Worm (Caenorhabditis elegans) whole organism, L1 larva: ENCODE results near the gene cthd-1.

Experiments
- C04F5.9 ChIP-seq: sonication (generic microtip); optimal IDR thresholded peaks from 2 replicates; lab custom pipeline; 2016; ENCODE audit warnings: missing genetic modification characterization, missing compliant biosample characterization
- Y116A8C.19 ChIP-seq: sonication (generic microtip); optimal IDR thresholded peaks from 2 replicates; lab custom pipeline; 2016; ENCODE audit warnings: missing compliant biosample characterization, missing genetic modification characterization, borderline replicate concordance
- aha-1 ChIP-seq: fragments of 150-350 bp; optimal IDR thresholded peaks from 2 replicates; lab custom pipeline; 2014; ENCODE audit warnings: missing biosample characterization, missing genetic modification characterization
- aly-2 ChIP-seq: fragments of 150-350 bp; optimal IDR thresholded peaks from 2 replicates; lab custom pipeline; 2014; ENCODE audit warnings: missing biosample characterization, missing genetic modification characterization
- blmp-1 ChIP-seq: fragments of 150-350 bp; optimal IDR thresholded peaks from 2 replicates; lab custom pipeline; 2014; ENCODE audit warnings: missing biosample characterization, missing genetic modification characterization
- ceh-8 ChIP-seq: fragments of 200-800 bp; sonication (Bioruptor generic); optimal IDR thresholded peaks from 2 replicates; lab custom pipeline; 2018; ENCODE audit warnings: mild to moderate bottlenecking, missing genetic modification characterization, moderate library complexity, missing compliant biosample characterization
- ceh-88 ChIP-seq: fragments of 200-800 bp; sonication (Bioruptor generic); IDR thresholded peaks from 2 replicates; pipeline ENCODE4 v1.3.6; 2022; ENCODE audit warnings: missing genetic modification characterization, missing compliant biosample characterization
- dpl-1 ChIP-seq, 3 experiments: fragments of 150-350 bp in 2 of 3; sonication (generic microtip) in 1 of 3; optimal IDR thresholded peaks; 2 replicates each; lab custom pipeline; 2014 to 2017; ENCODE audit warnings: missing biosample characterization in 3 of 3, missing genetic modification characterization in 3 of 3, missing genetic modification reagents in 3 of 3
- dsc-1 ChIP-seq: sonication (generic microtip); optimal IDR thresholded peaks from 2 replicates; lab custom pipeline; 2016; ENCODE audit warnings: mild to moderate bottlenecking, missing genetic modification characterization, missing compliant biosample characterization
- efl-1 ChIP-seq, 4 experiments: fragments of 150-350 bp; optimal IDR thresholded peaks in 3 of 4; peaks in 1 of 4; 1 replicate in 1 of 4; 2 replicates in 3 of 4; lab custom pipeline; 2014; ENCODE audit warnings: missing biosample characterization in 2 of 4, missing genetic modification characterization in 2 of 4, missing genetic modification reagents in 2 of 4
- efl-3 ChIP-seq: fragments of 200-800 bp; sonication (Bioruptor generic); optimal IDR thresholded peaks from 2 replicates; lab custom pipeline; 2018; ENCODE audit warnings: mild to moderate bottlenecking, missing genetic modification characterization, missing compliant biosample characterization
- egl-13 ChIP-seq: sonication (generic microtip); optimal IDR thresholded peaks from 2 replicates; lab custom pipeline; 2016; ENCODE audit warnings: missing genotype, missing genetic modification reagents, missing genetic modification characterization, missing compliant biosample characterization
- egl-27 ChIP-seq, 2 experiments: fragments of 150-350 bp in 1 of 2; sonication (generic microtip); optimal IDR thresholded peaks; 3 replicates each; lab custom pipeline; 2017 to 2018; ENCODE audit warnings: missing biosample characterization in 2 of 2, missing genetic modification characterization in 2 of 2, missing genetic modification reagents in 2 of 2
- elt-2 ChIP-seq: sonication (generic microtip); optimal IDR thresholded peaks from 2 replicates; lab custom pipeline; 2016; ENCODE audit warnings: missing genetic modification characterization, mild to moderate bottlenecking, inconsistent platforms, missing compliant biosample characterization, missing genetic modification reagents
- elt-3 ChIP-seq, 6 experiments: fragments of 150-350 bp in 1 of 6; sonication (generic microtip); optimal IDR thresholded peaks; 2 replicates each; lab custom pipeline; 2017 to 2018; ENCODE audit warnings: missing biosample characterization in 6 of 6, missing genetic modification characterization in 6 of 6, inconsistent platforms in 1 of 6
- ets-5 ChIP-seq: fragments of 200-800 bp; sonication (Bioruptor generic); IDR thresholded peaks from 2 replicates; pipeline ENCODE4 v1.3.6; 2022; ENCODE audit warnings: missing genetic modification characterization, missing compliant biosample characterization
- fkh-10 ChIP-seq: sonication (generic microtip); optimal IDR thresholded peaks from 2 replicates; lab custom pipeline; 2017; ENCODE audit warnings: missing biosample characterization, missing genetic modification reagents, missing genetic modification characterization
- fkh-4 ChIP-seq: sonication (generic microtip); optimal IDR thresholded peaks from 2 replicates; lab custom pipeline; 2016; ENCODE audit warnings: missing compliant biosample characterization, missing genetic modification characterization, borderline replicate concordance
- fkh-8 ChIP-seq: sonication (generic microtip); optimal IDR thresholded peaks from 2 replicates; lab custom pipeline; 2016; ENCODE audit warnings: mild to moderate bottlenecking, missing genetic modification characterization, missing compliant biosample characterization
- fos-1 ChIP-seq: fragments of 150-350 bp; optimal IDR thresholded peaks from 2 replicates; lab custom pipeline; 2014; ENCODE audit warnings: missing biosample characterization, missing genetic modification characterization
- grh-1 ChIP-seq: fragments of 200-800 bp; sonication (Bioruptor generic); IDR thresholded peaks from 2 replicates; pipeline ENCODE4 v1.3.6; 2022; ENCODE audit warnings: missing genetic modification reagents, missing genetic modification characterization, missing compliant biosample characterization
- hlh-4 ChIP-seq: sonication (generic microtip); optimal IDR thresholded peaks from 2 replicates; lab custom pipeline; 2016; ENCODE audit warnings: mild to moderate bottlenecking, missing genetic modification characterization, missing compliant biosample characterization
- lin-14 ChIP-seq: fragments of 200-800 bp; sonication (Bioruptor generic); optimal IDR thresholded peaks from 2 replicates; lab custom pipeline; 2018; ENCODE audit warnings: mild to moderate bottlenecking, missing genetic modification characterization, moderate library complexity, missing compliant biosample characterization
- lin-35 ChIP-seq, 2 experiments: fragments of 150-350 bp; optimal IDR thresholded peaks; 2 replicates each; lab custom pipeline; 2014; ENCODE audit warnings: missing biosample characterization in 2 of 2, missing genetic modification characterization in 2 of 2, missing genetic modification reagents in 2 of 2
- lin-39 ChIP-seq: fragments of 150-350 bp; optimal IDR thresholded peaks from 2 replicates; lab custom pipeline; 2014; ENCODE audit warnings: missing biosample characterization, missing genetic modification reagents, missing genetic modification characterization
- lir-3 ChIP-seq: sonication (generic microtip); optimal IDR thresholded peaks from 2 replicates; lab custom pipeline; 2016; ENCODE audit warnings: mild to moderate bottlenecking, missing genetic modification characterization, moderate library complexity, missing compliant biosample characterization; ENCODE audit not compliant: poor library complexity
- lsy-2 ChIP-seq, 2 experiments: fragments of 150-350 bp; optimal IDR thresholded peaks; 2 replicates each; lab custom pipeline; 2014; ENCODE audit warnings: missing biosample characterization in 2 of 2, missing genetic modification characterization in 2 of 2
- mab-9 ChIP-seq: fragments of 200-800 bp; sonication (Bioruptor generic); IDR thresholded peaks from 2 replicates; pipeline ENCODE4 v1.3.6; 2022; ENCODE audit warnings: missing genetic modification reagents, missing genetic modification characterization, missing compliant biosample characterization
- mdl-1 ChIP-seq, 2 experiments: fragments of 150-350 bp; optimal IDR thresholded peaks; 2 replicates each; lab custom pipeline; 2014 to 2017; ENCODE audit warnings: missing biosample characterization in 2 of 2, missing genetic modification characterization in 2 of 2, inconsistent platforms in 1 of 2
- mep-1 ChIP-seq: fragments of 150-350 bp; optimal IDR thresholded peaks from 2 replicates; lab custom pipeline; 2014; ENCODE audit warnings: missing biosample characterization, missing genetic modification characterization
- nhr-11 ChIP-seq: fragments of 150-350 bp; optimal IDR thresholded peaks from 2 replicates; lab custom pipeline; 2014; ENCODE audit warnings: missing biosample characterization, missing genetic modification characterization
- nhr-12 ChIP-seq: sonication (generic microtip); optimal IDR thresholded peaks from 2 replicates; lab custom pipeline; 2017; ENCODE audit warnings: missing biosample characterization, missing genetic modification characterization
- nhr-19 ChIP-seq: fragments of 200-800 bp; sonication (Bioruptor generic); conservative IDR thresholded peaks from 2 replicates; pipeline ENCODE4 v1.3.6; 2022; ENCODE audit warnings: missing genetic modification characterization, missing compliant biosample characterization
- nhr-47 ChIP-seq: sonication (generic microtip); optimal IDR thresholded peaks from 2 replicates; lab custom pipeline; 2016; ENCODE audit warnings: mild to moderate bottlenecking, missing genetic modification characterization, moderate library complexity, missing compliant biosample characterization
- nhr-71 ChIP-seq: sonication (generic microtip); optimal IDR thresholded peaks from 2 replicates; lab custom pipeline; 2016; ENCODE audit warnings: mild to moderate bottlenecking, missing genetic modification characterization, moderate library complexity, missing compliant biosample characterization
- nhr-84 ChIP-seq: sonication (generic microtip); optimal IDR thresholded peaks from 2 replicates; lab custom pipeline; 2017; ENCODE audit warnings: missing biosample characterization, missing genetic modification characterization
- nhr-85 ChIP-seq: sonication (generic microtip); peaks from one replicate; lab custom pipeline; 2016; ENCODE audit warnings: missing genetic modification characterization, inconsistent platforms, missing compliant biosample characterization
- pax-3 ChIP-seq: fragments of 200-800 bp; sonication (Bioruptor generic); optimal IDR thresholded peaks from 2 replicates; lab custom pipeline; 2018; ENCODE audit warnings: mild to moderate bottlenecking, missing genetic modification characterization, moderate library complexity, missing compliant biosample characterization
- pqm-1 ChIP-seq: sonication (generic microtip); optimal IDR thresholded peaks from 3 replicates; lab custom pipeline; 2017; ENCODE audit warnings: missing biosample characterization, missing genetic modification characterization
- sox-4 ChIP-seq: sonication (generic microtip); optimal IDR thresholded peaks from 2 replicates; lab custom pipeline; 2016; ENCODE audit warnings: missing genetic modification characterization, missing compliant biosample characterization
- sptf-1 ChIP-seq: fragments of 150-350 bp; optimal IDR thresholded peaks from 2 replicates; lab custom pipeline; 2014; ENCODE audit warnings: missing biosample characterization, missing genetic modification characterization
- swsn-7 ChIP-seq: sonication (generic microtip); optimal IDR thresholded peaks from 2 replicates; lab custom pipeline; 2016; ENCODE audit warnings: missing genetic modification characterization, missing compliant biosample characterization
- tlp-1 ChIP-seq: fragments of 150-350 bp; optimal IDR thresholded peaks from 2 replicates; lab custom pipeline; 2014; ENCODE audit warnings: missing biosample characterization, missing genetic modification characterization
- unc-86 ChIP-seq: sonication (generic microtip); optimal IDR thresholded peaks from 2 replicates; lab custom pipeline; 2016; ENCODE audit warnings: missing genetic modification characterization, missing compliant biosample characterization
- xbp-1 ChIP-seq: sonication (generic microtip); optimal IDR thresholded peaks from 2 replicates; lab custom pipeline; 2016; ENCODE audit warnings: missing genetic modification characterization, missing compliant biosample characterization
- zag-1 ChIP-seq: fragments of 150-350 bp; optimal IDR thresholded peaks from 2 replicates; lab custom pipeline; 2014; ENCODE audit warnings: missing biosample characterization, missing genetic modification characterization
- zip-4 ChIP-seq: fragments of 200-800 bp; sonication (Bioruptor generic); optimal IDR thresholded peaks from 2 replicates; lab custom pipeline; 2018; ENCODE audit warnings: mild to moderate bottlenecking, missing genetic modification characterization, moderate library complexity, missing compliant biosample characterization
- ztf-11 ChIP-seq, 2 experiments: sonication (generic microtip); optimal IDR thresholded peaks; 2 replicates each; lab custom pipeline; 2016 to 2017; ENCODE audit warnings: missing genetic modification characterization in 2 of 2, missing biosample characterization in 1 of 2, missing compliant biosample characterization in 1 of 2
- ztf-4 ChIP-seq: fragments of 150-350 bp; optimal IDR thresholded peaks from 2 replicates; lab custom pipeline; 2014; ENCODE audit warnings: missing biosample characterization, missing genetic modification characterization

cthd-1 gene

ce11 chrV:9689364-9689763, 11.3 kb downstream of the cthd-1 start:
- TF ChIP-seq pqm-1 (tag; lab: Kevin White, UChicago) (no peak), hlh-4 (tag; lab: Kevin White, UChicago) (no peak), fkh-10 (GFP tag; lab: Kevin White, UChicago) (no peak), tlp-1 (tag; lab: Kevin White, UChicago) (no peak), ztf-4 (tag; lab: Kevin White, UChicago) (no peak), ceh-8 (no peak), fos-1 (no peak), elt-2 (tag; lab: Kevin White, UChicago) (no peak), nhr-84 (tag; lab: Kevin White, UChicago) (no peak), ceh-88 (GFP tag; lab: Robert Waterston, UW) (no peak), dsc-1 (tag; lab: Kevin White, UChicago) (no peak), lin-14 (GFP tag; lab: Kevin White, UChicago) (no peak), mdl-1 (tag; optimal IDR thresholded peaks at IDR 0.05; lab: Kevin White, UChicago) (no peak), fkh-4 (tag; lab: Kevin White, UChicago) (no peak), lin-35 (GFP tag; optimal IDR thresholded peaks at IDR 0.05; lab: Kevin White, UChicago) (no peak)

ce11 chrV:9690099-9690572, 12.1 kb downstream of the cthd-1 start, which contains the start of gene rbx-1:
TSS of gene rbx-1 (minus strand) at chrV:9690522.
- TF ChIP-seq efl-1 (optimal IDR thresholded peaks at IDR 0.05; lab: Kevin White, UChicago) (no peak), efl-1 (GFP tag; optimal IDR thresholded peaks at IDR 0.05 in 1 of 2; lab: Kevin White, UChicago) (peak in 1 of 2 experiments; percentile 91), swsn-7 (no peak), mep-1 (tag; lab: Kevin White, UChicago) (no peak)
- TF ChIP-seq, all 84 proteins: peak for 1

- TF ChIP-seq zip-4 (GFP tag; lab: Kevin White, UChicago) (no peak), lin-35 (GFP tag; optimal IDR thresholded peaks at IDR 0.05; lab: Kevin White, UChicago) (peak; percentile 42 to 59), C04F5.9 (tag; lab: Kevin White, UChicago) (no peak), egl-13 (tag; lab: Kevin White, UChicago) (no peak), Y116A8C.19 (tag; lab: Kevin White, UChicago) (no peak), nhr-47 (tag; lab: Kevin White, UChicago) (no peak), efl-3 (no peak), nhr-19 (peak; percentile 21; the same call in 1 of the 2 replicates), zag-1 (tag; lab: Kevin White, UChicago) (no peak), blmp-1 (tag; lab: Kevin White, UChicago) (peak; percentile 99), sptf-1 (tag; lab: Kevin White, UChicago) (no peak), mab-9 (GFP tag; lab: Robert Waterston, UW) (no peak), ztf-4 (tag; lab: Kevin White, UChicago) (no peak), dpl-1 (GFP tag; optimal IDR thresholded peaks at IDR 0.05; lab: Kevin White, UChicago) (peak; percentile 24 to 57 (median 38)), egl-27 (tag; optimal IDR thresholded peaks at IDR 0.05; lab: Kevin White, UChicago) (no peak), grh-1 (no peak), nhr-85 (tag; lab: Kevin White, UChicago) (no peak), nhr-11 (tag; lab: Kevin White, UChicago) (no peak), unc-86 (tag; lab: Kevin White, UChicago) (no peak), elt-3 (tag; optimal IDR thresholded peaks at IDR 0.05; lab: Kevin White, UChicago) (peak in 2 of 6 experiments; percentile 48 to 51), aha-1 (no peak), xbp-1 (tag; lab: Kevin White, UChicago) (peak; percentile 39), lin-39 (tag; lab: Kevin White, UChicago) (peak; percentile 4), pax-3 (tag; lab: Kevin White, UChicago) (no peak), lir-3 (tag; lab: Kevin White, UChicago) (no peak), ztf-11 (tag; optimal IDR thresholded peaks at IDR 0.05; lab: Kevin White, UChicago) (no peak), aly-2 (tag; lab: Kevin White, UChicago) (no peak), lsy-2 (tag; optimal IDR thresholded peaks at IDR 0.05; lab: Kevin White, UChicago) (peak; percentile 73 to 94), nhr-71 (tag; lab: Kevin White, UChicago) (no peak), ceh-8 (no peak), nhr-12 (no peak), ets-5 (GFP tag; lab: Robert Waterston, UW) (no peak), fkh-8 (tag; lab: Kevin White, UChicago) (no peak), sox-4 (tag; lab: Kevin White, UChicago) (no peak)
Measured at ce11 chrV:9690728-9691127, 12.7 kb downstream of the cthd-1 start.
